Worm (Caenorhabditis elegans): Measurements from ENCODE around the gene C36C9.5.

DNA sequence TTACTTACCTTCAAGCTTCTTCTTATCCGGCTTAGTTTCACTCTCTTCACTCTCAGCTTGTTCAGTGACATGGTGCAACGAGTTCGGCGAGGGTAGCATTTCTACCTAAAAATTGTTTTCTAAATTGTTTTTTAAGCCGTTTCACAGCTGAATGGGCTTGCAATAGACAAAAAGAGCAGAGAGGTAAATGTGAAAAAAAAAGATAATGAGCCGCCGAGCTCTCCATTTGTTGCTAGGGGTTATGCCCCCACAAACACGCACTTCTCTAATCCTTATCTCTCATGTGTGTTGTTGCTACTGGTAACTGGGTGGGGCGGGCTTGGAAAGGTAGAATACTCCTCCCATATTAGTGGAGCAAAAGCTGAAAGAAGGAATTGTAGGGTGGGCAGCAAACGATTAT, at the start of gene C36C9.5:
- no peak for TF ChIP-seq cog-1 (tag; optimal IDR thresholded peaks at IDR 0.05)
- TF ChIP-seq med-1 (GFP tag; optimal IDR thresholded peaks at IDR 0.05; ENCODE audit: insufficient read depth), result no peak
- no peak for TF ChIP-seq flt-1 (GFP tag; IDR thresholded peaks at IDR 0.05)
- TF ChIP-seq ztf-23 (GFP tag; IDR thresholded peaks at IDR 0.05), result no peak
- no peak for TF ChIP-seq ref-1 (GFP tag; conservative IDR thresholded peaks at IDR 0.05)
- no peak for TF ChIP-seq ztf-29 (GFP tag; IDR thresholded peaks at IDR 0.05)
- TF ChIP-seq tab-1 (GFP tag; IDR thresholded peaks at IDR 0.05), result no peak
